Worm (Caenorhabditis elegans): Measurements from ENCODE around the gene mtl-1.

The mtl-1 gene

ce11 chrV:6699833-6700232 lies 8.2 kb upstream of the mtl-1 start:
- TF ChIP-seq mml-1 (tag; optimal IDR thresholded peaks at IDR 0.05) (no peak), nhr-237 (tag; optimal IDR thresholded peaks at IDR 0.05) (no peak), nhr-12 (tag; optimal IDR thresholded peaks at IDR 0.05) (no peak)

ce11 chrV:6699021-6699420 lies 7.4 kb upstream of the mtl-1 start:
- TF ChIP-seq nhr-12 (tag; optimal IDR thresholded peaks at IDR 0.05) (no peak), R02D3.7 (tag; optimal IDR thresholded peaks at IDR 0.05) (no peak), nhr-25 (tag; optimal IDR thresholded peaks at IDR 0.05) (peak; percentile 1), nhr-43 (tag; optimal IDR thresholded peaks at IDR 0.05; ENCODE audit: poor library complexity, severe bottlenecking) (peak; percentile 31)

ce11 chrV:6697552-6697951 lies 5.9 kb upstream of the mtl-1 start, which contains the start of gene W02F12.2:
W02F12.2 (minus strand) TSS chrV:6697652.
- no peak for TF ChIP-seq ceh-28 (tag; optimal IDR thresholded peaks at IDR 0.05)
- no peak for TF ChIP-seq ceh-9 (tag; optimal IDR thresholded peaks at IDR 0.05)
- TF ChIP-seq nhr-77 (tag; optimal IDR thresholded peaks at IDR 0.05) = no peak
- no peak for TF ChIP-seq fos-1 (tag; optimal IDR thresholded peaks at IDR 0.05)
- TF ChIP-seq nhr-76 (tag; optimal IDR thresholded peaks at IDR 0.05) = no peak
- TF ChIP-seq ztf-4 (tag; optimal IDR thresholded peaks at IDR 0.05) = no peak
- TF ChIP-seq daf-12 (tag; optimal IDR thresholded peaks at IDR 0.05) = no peak
- TF ChIP-seq unc-39 (tag; optimal IDR thresholded peaks at IDR 0.05) = no peak

- no peak for TF ChIP-seq nhr-23 (tag; optimal IDR thresholded peaks at IDR 0.05)
- no peak for TF ChIP-seq nhr-76 (tag; optimal IDR thresholded peaks at IDR 0.05)
Measured at ce11 chrV:6694668-6695067, 3.0 kb upstream of the mtl-1 start, which contains the start of gene W02F12.8. W02F12.8 (minus strand) TSS chrV:6694768.

- TF ChIP-seq mdl-1 (tag; optimal IDR thresholded peaks at IDR 0.05) (no peak), nhr-25 (tag; optimal IDR thresholded peaks at IDR 0.05) (peak; percentile 62)
Measured at ce11 chrV:6690075-6690474, 1.6 kb downstream of the mtl-1 start.

- TF ChIP-seq daf-12 (tag; optimal IDR thresholded peaks at IDR 0.05) (no peak), ceh-82 (tag; optimal IDR thresholded peaks at IDR 0.05) (no peak)
Measured at ce11 chrV:6688392-6688791, 3.3 kb downstream of the mtl-1 start, which contains the start of gene K11G9.5. K11G9.5 (minus strand) TSS chrV:6688492.

ce11 chrV:6685963-6686362 lies 5.7 kb downstream of the mtl-1 start:
- TF ChIP-seq fos-1 (tag; optimal IDR thresholded peaks at IDR 0.05) (no peak), mdl-1 (tag; optimal IDR thresholded peaks at IDR 0.05) (no peak)

ce11 chrV:6685499-6685898 lies 6.2 kb downstream of the mtl-1 start:
- TF ChIP-seq nfya-1 (tag; optimal IDR thresholded peaks at IDR 0.05; ENCODE audit: insufficient read depth) = no peak

ce11 chrV:6684541-6684940 lies 7.1 kb downstream of the mtl-1 start:
- no peak for TF ChIP-seq nhr-12 (tag; optimal IDR thresholded peaks at IDR 0.05)
- TF ChIP-seq fkh-10 (GFP tag; optimal IDR thresholded peaks at IDR 0.05) = no peak
- TF ChIP-seq nhr-237 (tag; optimal IDR thresholded peaks at IDR 0.05) = no peak
- no peak for TF ChIP-seq lin-15B (tag; optimal IDR thresholded peaks at IDR 0.05)
- TF ChIP-seq unc-39 (tag; optimal IDR thresholded peaks at IDR 0.05) = no peak
- TF ChIP-seq egl-5 (tag; optimal IDR thresholded peaks at IDR 0.05) = no peak
- TF ChIP-seq snpc-4 (tag; optimal IDR thresholded peaks at IDR 0.05) = no peak
- no peak for TF ChIP-seq ceh-82 (tag; optimal IDR thresholded peaks at IDR 0.05)
- TF ChIP-seq elt-2 (tag; optimal IDR thresholded peaks at IDR 0.05) = no peak
- no peak for TF ChIP-seq skn-1 (tag; optimal IDR thresholded peaks at IDR 0.05)
- TF ChIP-seq sea-2 (GFP tag; optimal IDR thresholded peaks at IDR 0.05) = no peak
- TF ChIP-seq nhr-77 (tag; optimal IDR thresholded peaks at IDR 0.05) = no peak

All from whole organism, L3 larva.